Worm (Caenorhabditis elegans): ENCODE measurements around the gene dop-1.

DNA sequence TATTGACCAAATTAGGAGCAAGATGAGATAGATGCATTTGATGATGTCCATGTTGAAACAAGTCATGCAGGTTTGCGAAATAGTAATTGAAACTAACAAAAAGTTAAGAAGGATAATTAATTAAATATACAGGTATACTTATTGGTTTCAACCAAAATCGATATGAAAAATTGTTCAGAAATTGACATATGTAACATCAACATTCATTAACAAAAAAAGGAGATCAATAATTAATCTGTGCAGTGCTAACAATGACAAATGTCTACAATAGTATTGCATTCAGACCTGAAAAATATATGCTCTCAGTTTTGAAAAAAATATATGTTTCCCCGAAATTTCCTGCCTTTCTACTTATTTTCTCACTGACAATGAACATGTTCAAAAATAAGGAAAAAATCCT is 49.9 kb downstream of the dop-1 start, which contains the start of gene R160.4:
- TF ChIP-seq zim-3 (tag; optimal IDR thresholded peaks at IDR 0.05), result no peak
- TF ChIP-seq F49E8.2 (tag; optimal IDR thresholded peaks at IDR 0.05; ENCODE audit: insufficient read depth), result no peak

Measured in whole organism, young adult.